Worm (Caenorhabditis elegans): ENCODE measurements around the gene nmur-2.

The nmur-2 gene

ce11 chrII:95177-95576, 29.6 kb downstream of the nmur-2 start, which contains the start of gene C50D2.7:
Gene C50D2.7, minus strand, starts transcription at chrII:95277.
- TF ChIP-seq zag-1 (tag; optimal IDR thresholded peaks at IDR 0.05) (no peak), lsy-2 (tag; optimal IDR thresholded peaks at IDR 0.05) (no peak), xbp-1 (tag; optimal IDR thresholded peaks at IDR 0.05) (no peak), jun-1 (tag; optimal IDR thresholded peaks at IDR 0.05) (no peak), aha-1 (tag; optimal IDR thresholded peaks at IDR 0.05) (no peak), dsc-1 (tag; optimal IDR thresholded peaks at IDR 0.05) (no peak), mdl-1 (tag; optimal IDR thresholded peaks at IDR 0.05) (no peak), hpl-2 (GFP tag; optimal IDR thresholded peaks at IDR 0.05) (no peak), sup-37 (GFP tag; optimal IDR thresholded peaks at IDR 0.05) (no peak), pag-3 (tag; optimal IDR thresholded peaks at IDR 0.05; ENCODE audit: borderline replicate concordance, insufficient read depth) (no peak), fos-1 (tag; optimal IDR thresholded peaks at IDR 0.05) (no peak), ceh-90 (tag; optimal IDR thresholded peaks at IDR 0.05) (no peak), nhr-47 (tag; optimal IDR thresholded peaks at IDR 0.05) (no peak), lin-13 (GFP tag; optimal IDR thresholded peaks at IDR 0.05) (no peak), efl-1 (optimal IDR thresholded peaks at IDR 0.05) (no peak), efl-1 (GFP tag; optimal IDR thresholded peaks at IDR 0.05 in 1 of 2) (no peak)

- TF ChIP-seq irx-1 (tag; optimal IDR thresholded peaks at IDR 0.05), result no peak
- no peak for TF ChIP-seq C34B4.2 (tag; optimal IDR thresholded peaks at IDR 0.05)
These were observed 33.4 kb downstream of the nmur-2 start, which contains the start of gene mcat-1 for ce11 chrII:91419-91818. Gene mcat-1, minus strand, starts transcription at chrII:91519.

- TF ChIP-seq elt-2 (tag; optimal IDR thresholded peaks at IDR 0.05) (no peak), unc-130 (tag; optimal IDR thresholded peaks at IDR 0.05) (no peak), ceh-90 (tag; optimal IDR thresholded peaks at IDR 0.05) (no peak), xbp-1 (tag; optimal IDR thresholded peaks at IDR 0.05) (no peak), snu-23 (GFP tag; optimal IDR thresholded peaks at IDR 0.05) (no peak), skn-1 (tag; optimal IDR thresholded peaks at IDR 0.05) (no peak), blmp-1 (tag; optimal IDR thresholded peaks at IDR 0.05) (no peak), lin-15B (tag; optimal IDR thresholded peaks at IDR 0.05) (no peak), nhr-20 (tag; optimal IDR thresholded peaks at IDR 0.05) (no peak), pqm-1 (tag; optimal IDR thresholded peaks at IDR 0.05) (no peak), nhr-76 (tag; optimal IDR thresholded peaks at IDR 0.05) (no peak), mdl-1 (tag; optimal IDR thresholded peaks at IDR 0.05) (no peak), nhr-47 (tag; optimal IDR thresholded peaks at IDR 0.05) (no peak), nhr-84 (tag; optimal IDR thresholded peaks at IDR 0.05) (no peak), isw-1 (GFP tag; IDR thresholded peaks at IDR 0.05) (no peak), tbx-2 (tag; optimal IDR thresholded peaks at IDR 0.05) (no peak), aly-2 (tag; optimal IDR thresholded peaks at IDR 0.05) (no peak), fkh-4 (tag; optimal IDR thresholded peaks at IDR 0.05; ENCODE audit: borderline replicate concordance) (no peak), ztf-11 (tag; optimal IDR thresholded peaks at IDR 0.05) (no peak), hlh-17 (GFP tag; optimal IDR thresholded peaks at IDR 0.05; ENCODE audit: borderline replicate concordance) (no peak)
These were observed 36.9 kb downstream of the nmur-2 start for ce11 chrII:87937-88336.

- TF ChIP-seq efl-3 (GFP tag; optimal IDR thresholded peaks at IDR 0.05), result no peak
- TF ChIP-seq efl-1 (optimal IDR thresholded peaks at IDR 0.05), result no peak
- peak in 1 of 2 experiments; percentile 59 for TF ChIP-seq efl-1 (GFP tag; optimal IDR thresholded peaks at IDR 0.05 in 1 of 2)
These were observed 38.0 kb downstream of the nmur-2 start for ce11 chrII:86794-87193.

- TF ChIP-seq lin-13 (GFP tag; optimal IDR thresholded peaks at IDR 0.05), result no peak
- TF ChIP-seq mep-1 (tag; optimal IDR thresholded peaks at IDR 0.05), result no peak
- no peak for TF ChIP-seq blmp-1 (tag; optimal IDR thresholded peaks at IDR 0.05)
These were observed 40.7 kb downstream of the nmur-2 start, which contains the start of gene C50D2.6 for ce11 chrII:84134-84533. Gene C50D2.6, plus strand, starts transcription at chrII:84434.

All from whole organism, L1 larva.